Fruit fly (Drosophila melanogaster): ENCODE data around the gene Galphaf.

Gene Galphaf

dm6 chr3L:16615132-16615709 is 52.5 kb downstream of the Galphaf start, which contains the start of gene Mo25 (continued):
- TF ChIP-seq eyg (GFP tag; optimal IDR thresholded peaks at IDR 0.05), result no peak
- no peak for TF ChIP-seq CG5953 (GFP tag; IDR thresholded peaks at IDR 0.05)
- no peak for TF ChIP-seq CG9215 (GFP tag; IDR thresholded peaks at IDR 0.05)
- TF ChIP-seq sr (GFP tag; IDR thresholded peaks at IDR 0.05), result no peak
- no peak for TF ChIP-seq Ssrp (tag; optimal IDR thresholded peaks at IDR 0.05)
- TF ChIP-seq CG18262 (tag; optimal IDR thresholded peaks at IDR 0.05), result peak; percentile 34
- peak; percentile 35 for TF ChIP-seq PHDP (tag; optimal IDR thresholded peaks at IDR 0.05)
- TF ChIP-seq ato (GFP tag; IDR thresholded peaks at IDR 0.05; ENCODE audit: partially characterized antibody), result peak; percentile 55
- peak; percentile 43 for TF ChIP-seq Dek (tag; optimal IDR thresholded peaks at IDR 0.05)
- peak; percentile 49 for TF ChIP-seq CG1603 (tag; optimal IDR thresholded peaks at IDR 0.05)
- peak; percentile 69 for TF ChIP-seq lilli (GFP tag; optimal IDR thresholded peaks at IDR 0.05)
- no peak for TF ChIP-seq Taf1 (GFP tag; IDR thresholded peaks at IDR 0.05)
- no peak for TF ChIP-seq CG5180 (GFP tag; optimal IDR thresholded peaks at IDR 0.05)
- TF ChIP-seq grn (GFP tag; optimal IDR thresholded peaks at IDR 0.05), result no peak
- TF ChIP-seq CG30403 (GFP tag; optimal IDR thresholded peaks at IDR 0.05), result peak; percentile 56
- peak; percentile 23 for TF ChIP-seq CG9817 (tag; optimal IDR thresholded peaks at IDR 0.05)
- TF ChIP-seq CG18011 (GFP tag; optimal IDR thresholded peaks at IDR 0.05), result no peak
- peak; percentile 47 for TF ChIP-seq CG9797 (GFP tag; optimal IDR thresholded peaks at IDR 0.05)
- TF ChIP-seq trh (GFP tag; optimal IDR thresholded peaks at IDR 0.05), result no peak
- peak; percentile 77 for TF ChIP-seq CG9932 (GFP tag; IDR thresholded peaks at IDR 0.05)
- TF ChIP-seq Dref (GFP tag; IDR thresholded peaks at IDR 0.05), result peak; percentile 91
- no peak for TF ChIP-seq zf30C (GFP tag; optimal IDR thresholded peaks at IDR 0.05)
- TF ChIP-seq CG1602 (GFP tag; optimal IDR thresholded peaks at IDR 0.05), result no peak
- peak; percentile 72 for TF ChIP-seq Scr (GFP tag; IDR thresholded peaks at IDR 0.05; ENCODE audit: partially characterized antibody)
- TF ChIP-seq CG11085 (GFP tag; IDR thresholded peaks at IDR 0.05), result no peak
- peak; percentile 29; the same call in 1 of the 2 replicates for TF ChIP-seq ssp (GFP tag; IDR thresholded peaks at IDR 0.05)
- TF ChIP-seq CG42726 (GFP tag; IDR thresholded peaks at IDR 0.05; ENCODE audit: partially characterized antibody), result peak; percentile 47; the same call in 1 of the 2 replicates
- no peak for TF ChIP-seq Doc2 (GFP tag; IDR thresholded peaks at IDR 0.05)
- no peak for TF ChIP-seq stc (GFP tag; IDR thresholded peaks at IDR 0.05)
- peak; percentile 13 for TF ChIP-seq CG3995 (GFP tag; optimal IDR thresholded peaks at IDR 0.05)
- peak; percentile 46; the same call in 2 of the 3 replicates for TF ChIP-seq CG14860 (GFP tag; IDR thresholded peaks at IDR 0.05; ENCODE audit: partially characterized antibody)
- peak; percentile 63 for TF ChIP-seq Fer1 (GFP tag; optimal IDR thresholded peaks at IDR 0.05)
- TF ChIP-seq Xbp1 (GFP tag; optimal IDR thresholded peaks at IDR 0.05), result peak; percentile 53
- TF ChIP-seq CG6854 (GFP tag; optimal IDR thresholded peaks at IDR 0.05), result no peak
- peak in 1 of 2 experiments; percentile 57 for TF ChIP-seq dpn (GFP tag; optimal IDR thresholded peaks at IDR 0.05)
- TF ChIP-seq HLH4C (GFP tag; IDR thresholded peaks at IDR 0.05; ENCODE audit: partially characterized antibody), result peak; percentile 66; the same call in 2 of the 3 replicates
- peak; percentile 65 for TF ChIP-seq CG15514 (GFP tag; optimal IDR thresholded peaks at IDR 0.05)
- TF ChIP-seq ind (GFP tag; optimal IDR thresholded peaks at IDR 0.05), result peak; percentile 40
- peak; percentile 70 for TF ChIP-seq CG32772 (GFP tag; IDR thresholded peaks at IDR 0.05)
- peak; percentile 33 for TF ChIP-seq Chrac-16 (GFP tag; optimal IDR thresholded peaks at IDR 0.05)
- TF ChIP-seq NfI (GFP tag; optimal IDR thresholded peaks at IDR 0.05), result peak; percentile 46
- no peak for TF ChIP-seq ash1 (GFP tag; optimal IDR thresholded peaks at IDR 0.05)
- TF ChIP-seq vnd (GFP tag; IDR thresholded peaks at IDR 0.05; ENCODE audit: partially characterized antibody), result peak; percentile 60; the same call in 2 of the 3 replicates
- peak; percentile 46 for TF ChIP-seq Myb (GFP tag; optimal IDR thresholded peaks at IDR 0.05)
- TF ChIP-seq Meics (GFP tag; optimal IDR thresholded peaks at IDR 0.05), result peak; percentile 34
- TF ChIP-seq CG13296 (GFP tag; optimal IDR thresholded peaks at IDR 0.05), result peak; percentile 44
- no peak for TF ChIP-seq psq (GFP tag; optimal IDR thresholded peaks at IDR 0.05)
- TF ChIP-seq chif (GFP tag; optimal IDR thresholded peaks at IDR 0.05), result no peak
- peak; percentile 51 for TF ChIP-seq CG8924 (tag; optimal IDR thresholded peaks at IDR 0.05)

All from whole organism, embryonic.